Worm (Caenorhabditis elegans): ENCODE results near the gene W02H5.8.

W02H5.8 gene

ce11 chrV:2664525-2665053, 12.1 kb upstream of the W02H5.8 start, which contains the start of gene ndx-2 (continued):
- peak; percentile 66 for TF ChIP-seq rpc-1 (optimal IDR thresholded peaks at IDR 0.05)
- peak; percentile 81 for TF ChIP-seq rpc-1 (tag; optimal IDR thresholded peaks at IDR 0.05)
- TF ChIP-seq hmg-20 (GFP tag; IDR thresholded peaks at IDR 0.05), result 0 out of 2 replicates have a peak, but pooled peaks have one; percentile 35
- 0 out of 2 replicates have a peak, but pooled peaks have one; percentile 75 for TF ChIP-seq ceh-58 (GFP tag; IDR thresholded peaks at IDR 0.05)
- no peak for TF ChIP-seq ama-1 (optimal IDR thresholded peaks at IDR 0.05)
- peak in 1 of 2 experiments; percentile 83 for TF ChIP-seq ama-1 (GFP tag; optimal IDR thresholded peaks at IDR 0.05)
- TF ChIP-seq attf-6 (GFP tag; IDR thresholded peaks at IDR 0.05), result peak; percentile 60; the same call in 1 of the 2 replicates
- TF ChIP-seq F37B4.10 (GFP tag; IDR thresholded peaks at IDR 0.05), result no peak
- TF ChIP-seq ccch-3 (GFP tag; optimal IDR thresholded peaks at IDR 0.05), result no peak
- no peak for TF ChIP-seq pha-4 (tag; optimal IDR thresholded peaks at IDR 0.05)
- no peak for TF ChIP-seq ZK185.1 (tag; optimal IDR thresholded peaks at IDR 0.05; ENCODE audit: poor library complexity, severe bottlenecking)
- TF ChIP-seq F33H1.4 (GFP tag; IDR thresholded peaks at IDR 0.05), result peak; percentile 45
- no peak for TF ChIP-seq gei-17 (GFP tag; optimal IDR thresholded peaks at IDR 0.05)
- peak; percentile 45 for TF ChIP-seq T07F8.4 (tag; optimal IDR thresholded peaks at IDR 0.05)
- TF ChIP-seq ztf-26 (tag; optimal IDR thresholded peaks at IDR 0.05), result peak; percentile 17
- no peak for TF ChIP-seq akir-1 (GFP tag; optimal IDR thresholded peaks at IDR 0.05)
- peak; percentile 50 for TF ChIP-seq snpc-1.3 (tag; optimal IDR thresholded peaks at IDR 0.05; ENCODE audit: insufficient read depth)
- TF ChIP-seq fkh-3 (tag; optimal IDR thresholded peaks at IDR 0.05), result no peak
- TF ChIP-seq zfh-2 (GFP tag; conservative IDR thresholded peaks at IDR 0.05), result no peak; the same call in 1 of the 2 replicates
- TF ChIP-seq tlf-1 (GFP tag; optimal IDR thresholded peaks at IDR 0.05), result no peak
- no peak for TF ChIP-seq hlh-12 (tag; optimal IDR thresholded peaks at IDR 0.05)
- no peak for TF ChIP-seq B0019.2 (GFP tag; conservative IDR thresholded peaks at IDR 0.05)
- peak; percentile 89 for TF ChIP-seq F57A8.1 (GFP tag; optimal IDR thresholded peaks at IDR 0.05)
- TF ChIP-seq K11D2.4 (GFP tag; IDR thresholded peaks at IDR 0.05), result no peak
- peak; percentile 47 for TF ChIP-seq him-1 (tag; optimal IDR thresholded peaks at IDR 0.05)
- peak; percentile 35 for TF ChIP-seq ztf-22 (GFP tag; optimal IDR thresholded peaks at IDR 0.05)
- TF ChIP-seq B0261.1 (tag; optimal IDR thresholded peaks at IDR 0.05), result peak; percentile 76
- peak; percentile 78 for TF ChIP-seq nfyb-1 (GFP tag; IDR thresholded peaks at IDR 0.05)
- peak; percentile 67; the same call in 1 of the 2 replicates for TF ChIP-seq aptf-3 (GFP tag; IDR thresholded peaks at IDR 0.05)
- TF ChIP-seq tbx-9 (tag; optimal IDR thresholded peaks at IDR 0.05; ENCODE audit: borderline replicate concordance), result peak; percentile 50
- peak; percentile 86 for TF ChIP-seq sptf-2 (GFP tag; optimal IDR thresholded peaks at IDR 0.05)
- no peak for TF ChIP-seq dpl-1 (GFP tag; optimal IDR thresholded peaks at IDR 0.05)
- no peak for TF ChIP-seq bed-1 (GFP tag; IDR thresholded peaks at IDR 0.05)
- TF ChIP-seq ceh-100 (GFP tag; IDR thresholded peaks at IDR 0.05), result 0 out of 2 replicates have a peak, but pooled peaks have one; percentile 28
- TF ChIP-seq attf-3 (GFP tag; conservative IDR thresholded peaks at IDR 0.05), result no peak
- no peak for TF ChIP-seq B0035.1 (tag; optimal IDR thresholded peaks at IDR 0.05)
- no peak for TF ChIP-seq ztf-3 (GFP tag; optimal IDR thresholded peaks at IDR 0.05)
- TF ChIP-seq madf-10 (tag; optimal IDR thresholded peaks at IDR 0.05), result peak; percentile 21
- no peak for TF ChIP-seq C17E4.6 (GFP tag; IDR thresholded peaks at IDR 0.05)
- peak; percentile 13 for TF ChIP-seq nhr-80 (tag; optimal IDR thresholded peaks at IDR 0.05)
- TF ChIP-seq snpc-1.1 (tag; optimal IDR thresholded peaks at IDR 0.05; ENCODE audit: insufficient read depth), result peak; percentile 17
- no peak for TF ChIP-seq C06A6.2 (GFP tag; conservative IDR thresholded peaks at IDR 0.05)
- no peak for TF ChIP-seq let-607 (tag; optimal IDR thresholded peaks at IDR 0.05)
- no peak for TF ChIP-seq unc-130 (GFP tag; optimal IDR thresholded peaks at IDR 0.05)
- TF ChIP-seq ztf-18 (tag; optimal IDR thresholded peaks at IDR 0.05), result peak; percentile 73
- TF ChIP-seq madf-6 (GFP tag; IDR thresholded peaks at IDR 0.05), result peak; percentile 66
- peak in 1 of 2 experiments; percentile 69 for TF ChIP-seq rec-8 (tag; optimal IDR thresholded peaks at IDR 0.05)
- peak; percentile 57; the same call in 1 of the 2 replicates for TF ChIP-seq D2030.7 (GFP tag; IDR thresholded peaks at IDR 0.05)
